Fruit fly (Drosophila melanogaster): ENCODE data around the gene Dis3l2.
A peak's percentile ranks its signal among the peaks of the same experiment; 100 is the strongest.

The Dis3l2 gene

dm6 chr3L:231504-231903 is 19.0 kb downstream of the Dis3l2 start, which contains the start of gene CG42846:
TSS of gene CG42846 (minus strand) at chr3L:231604.
- TF ChIP-seq jim (GFP tag; optimal IDR thresholded peaks at IDR 0.05) = no peak
- peak; percentile 0 for TF ChIP-seq sage (GFP tag; optimal IDR thresholded peaks at IDR 0.05)
- TF ChIP-seq Rel (GFP tag; optimal IDR thresholded peaks at IDR 0.05) = no peak
- peak; percentile 67 for TF ChIP-seq Rel (tag; optimal IDR thresholded peaks at IDR 0.05)

- TF ChIP-seq brk (GFP tag; optimal IDR thresholded peaks at IDR 0.05) (no peak), lola (GFP tag; optimal IDR thresholded peaks at IDR 0.05) (no peak), woc (GFP tag; optimal IDR thresholded peaks at IDR 0.05) (no peak), rgr (GFP tag; optimal IDR thresholded peaks at IDR 0.05) (no peak)
These were observed 19.8 kb downstream of the Dis3l2 start, which contains the start of gene CG34454 for dm6 chr3L:232267-232666. TSS of gene CG34454 (minus strand) at chr3L:232350.

dm6 chr3L:233251-233650 is 20.7 kb downstream of the Dis3l2 start, which contains the start of gene CG34453:
TSS of gene CG34453 (minus strand) at chr3L:233351.
- TF ChIP-seq tai (GFP tag; optimal IDR thresholded peaks at IDR 0.05) (no peak), OdsH (GFP tag; optimal IDR thresholded peaks at IDR 0.05) (no peak), dmrt93B (GFP tag; optimal IDR thresholded peaks at IDR 0.05) (no peak), Dfd (GFP tag; optimal IDR thresholded peaks at IDR 0.05) (no peak), br (GFP tag; optimal IDR thresholded peaks at IDR 0.05) (no peak), Abd-B (GFP tag; optimal IDR thresholded peaks at IDR 0.05) (no peak), psq (GFP tag; optimal IDR thresholded peaks at IDR 0.05) (no peak), Myc (optimal IDR thresholded peaks at IDR 0.05) (no peak), Hnf4 (GFP tag; optimal IDR thresholded peaks at IDR 0.05) (no peak)

DNA sequence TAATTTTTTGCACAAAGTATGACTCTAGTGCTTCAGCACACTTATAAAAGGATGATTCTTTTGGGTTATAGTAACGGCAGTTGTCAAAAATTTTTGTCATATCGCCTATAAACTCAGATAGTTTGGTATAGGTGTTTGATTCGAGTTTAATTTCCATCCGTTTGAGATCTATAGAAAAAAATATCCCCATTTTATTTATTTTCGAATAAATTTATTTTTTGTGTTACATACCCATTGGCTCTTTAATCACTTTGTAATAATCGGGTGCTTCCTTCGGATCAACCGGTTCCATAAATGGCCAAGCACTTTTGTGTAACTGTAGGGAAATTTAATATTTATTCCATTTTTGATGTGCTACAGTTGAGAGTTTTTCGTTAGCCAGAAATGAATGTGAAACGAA is 21.8 kb downstream of the Dis3l2 start:
- TF ChIP-seq CrebA (GFP tag; optimal IDR thresholded peaks at IDR 0.05; ENCODE audit: borderline replicate concordance) (no peak), pan (optimal IDR thresholded peaks at IDR 0.05) (no peak), Vsx2 (GFP tag; optimal IDR thresholded peaks at IDR 0.05; ENCODE audit: partially characterized antibody) (no peak), foxo (GFP tag; optimal IDR thresholded peaks at IDR 0.05) (no peak), Hnf4 (GFP tag; optimal IDR thresholded peaks at IDR 0.05) (no peak), dmrt93B (GFP tag; optimal IDR thresholded peaks at IDR 0.05) (no peak), jim (GFP tag; optimal IDR thresholded peaks at IDR 0.05) (no peak), Myc (optimal IDR thresholded peaks at IDR 0.05) (no peak), HLH106 (tag; optimal IDR thresholded peaks at IDR 0.05) (no peak), brk (GFP tag; optimal IDR thresholded peaks at IDR 0.05) (no peak), Jra (GFP tag; optimal IDR thresholded peaks at IDR 0.05) (no peak), fru (GFP tag; optimal IDR thresholded peaks at IDR 0.05) (no peak), dsf (GFP tag; optimal IDR thresholded peaks at IDR 0.05; ENCODE audit: borderline replicate concordance) (no peak)

dm6 chr3L:246644-247199 is 34.2 kb downstream of the Dis3l2 start:
- no peak for TF ChIP-seq jim (GFP tag; optimal IDR thresholded peaks at IDR 0.05)
- no peak for TF ChIP-seq fru (GFP tag; optimal IDR thresholded peaks at IDR 0.05)
- no peak for TF ChIP-seq Myc (optimal IDR thresholded peaks at IDR 0.05)
- no peak for TF ChIP-seq Dfd (GFP tag; optimal IDR thresholded peaks at IDR 0.05)
- TF ChIP-seq Sp1 (GFP tag; optimal IDR thresholded peaks at IDR 0.05) = no peak
- TF ChIP-seq dsf (GFP tag; optimal IDR thresholded peaks at IDR 0.05; ENCODE audit: borderline replicate concordance) = no peak
- TF ChIP-seq CG9705 (GFP tag; optimal IDR thresholded peaks at IDR 0.05) = peak; percentile 30
- TF ChIP-seq GATAd (GFP tag; optimal IDR thresholded peaks at IDR 0.05) = no peak
- no peak for TF ChIP-seq N (GFP tag; optimal IDR thresholded peaks at IDR 0.05)
- TF ChIP-seq CG32264 (GFP tag; optimal IDR thresholded peaks at IDR 0.05) = peak; percentile 9
- TF ChIP-seq sv (GFP tag; optimal IDR thresholded peaks at IDR 0.05) = peak; percentile 20
- TF ChIP-seq HLH106 (tag; optimal IDR thresholded peaks at IDR 0.05) = no peak
- TF ChIP-seq Vsx2 (GFP tag; optimal IDR thresholded peaks at IDR 0.05; ENCODE audit: partially characterized antibody) = peak; percentile 63
- TF ChIP-seq ey (GFP tag; optimal IDR thresholded peaks at IDR 0.05) = peak; percentile 11
- TF ChIP-seq sage (GFP tag; optimal IDR thresholded peaks at IDR 0.05) = no peak
- TF ChIP-seq Dif (GFP tag; optimal IDR thresholded peaks at IDR 0.05; ENCODE audit: partially characterized antibody) = peak; percentile 68
- TF ChIP-seq Hr83 (GFP tag; optimal IDR thresholded peaks at IDR 0.05; ENCODE audit: poor library complexity, severe bottlenecking) = peak; percentile 57
- peak; percentile 12 for TF ChIP-seq psq (GFP tag; optimal IDR thresholded peaks at IDR 0.05)
- no peak for TF ChIP-seq pan (optimal IDR thresholded peaks at IDR 0.05)
- peak; percentile 42 for TF ChIP-seq tai (GFP tag; optimal IDR thresholded peaks at IDR 0.05)
- peak; percentile 27 for TF ChIP-seq OdsH (GFP tag; optimal IDR thresholded peaks at IDR 0.05)
- TF ChIP-seq Hnf4 (GFP tag; optimal IDR thresholded peaks at IDR 0.05) = peak; percentile 39
